Fruit fly (Drosophila melanogaster): ENCODE results near the gene CG8958.

Gene CG8958

DNA sequence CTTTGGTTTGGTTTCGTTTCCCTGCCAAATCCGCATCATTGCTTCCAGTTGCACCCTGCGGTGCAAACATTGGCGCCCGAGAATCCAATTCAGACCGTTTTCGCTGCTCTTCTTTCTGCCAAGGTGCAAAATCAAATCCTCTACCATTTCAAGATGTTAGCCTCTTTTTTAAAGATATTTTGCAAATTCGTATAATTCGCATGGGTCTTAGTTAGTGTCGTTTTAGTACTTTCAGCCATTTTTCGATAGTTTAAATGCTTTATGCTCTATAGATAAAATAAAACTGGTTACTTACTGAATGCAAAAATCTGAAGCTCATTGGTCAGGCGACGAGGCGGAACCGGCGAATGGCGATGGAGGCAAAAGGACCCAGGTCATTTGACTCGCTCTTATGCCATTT is 28.6 kb downstream of the CG8958 start (continued):
- TF ChIP-seq CG32006 (GFP tag; optimal IDR thresholded peaks at IDR 0.05) (no peak), Blimp-1 (GFP tag; optimal IDR thresholded peaks at IDR 0.05) (no peak), net (GFP tag; optimal IDR thresholded peaks at IDR 0.05) (no peak), Lpt (GFP tag; optimal IDR thresholded peaks at IDR 0.05) (no peak), CG8119 (GFP tag; IDR thresholded peaks at IDR 0.05) (no peak), Gug (GFP tag; IDR thresholded peaks at IDR 0.05) (no peak), pdm3 (GFP tag; optimal IDR thresholded peaks at IDR 0.05) (no peak), CG11902 (GFP tag; optimal IDR thresholded peaks at IDR 0.05) (no peak), acj6 (GFP tag; optimal IDR thresholded peaks at IDR 0.05) (no peak), Eip78C (GFP tag) (peak; percentile 73), CG4318 (GFP tag; optimal IDR thresholded peaks at IDR 0.05) (no peak), CG8319 (GFP tag; optimal IDR thresholded peaks at IDR 0.05) (no peak), topi (GFP tag; optimal IDR thresholded peaks at IDR 0.05) (peak; percentile 26), CG6854 (GFP tag; optimal IDR thresholded peaks at IDR 0.05) (no peak), CG1621 (tag; optimal IDR thresholded peaks at IDR 0.05) (no peak), CG31627 (GFP tag; optimal IDR thresholded peaks at IDR 0.05) (peak; percentile 7), spab (GFP tag; optimal IDR thresholded peaks at IDR 0.05) (no peak), Met (GFP tag; optimal IDR thresholded peaks at IDR 0.05) (peak; percentile 49), vri (GFP tag; optimal IDR thresholded peaks at IDR 0.05) (no peak), Hr4 (GFP tag; optimal IDR thresholded peaks at IDR 0.05) (no peak), CG34406 (GFP tag; optimal IDR thresholded peaks at IDR 0.05) (no peak), CG11294 (GFP tag; IDR thresholded peaks at IDR 0.05) (no peak), CG8632 (GFP tag; optimal IDR thresholded peaks at IDR 0.05) (no peak), Sox14 (GFP tag; optimal IDR thresholded peaks at IDR 0.05) (no peak), CG3032 (tag; optimal IDR thresholded peaks at IDR 0.05) (no peak), Hr38 (GFP tag; optimal IDR thresholded peaks at IDR 0.05) (no peak), dac (GFP tag; optimal IDR thresholded peaks at IDR 0.05) (no peak), Sox102F (GFP tag; optimal IDR thresholded peaks at IDR 0.05) (peak; percentile 24), Sox15 (GFP tag; optimal IDR thresholded peaks at IDR 0.05) (no peak)

DNA sequence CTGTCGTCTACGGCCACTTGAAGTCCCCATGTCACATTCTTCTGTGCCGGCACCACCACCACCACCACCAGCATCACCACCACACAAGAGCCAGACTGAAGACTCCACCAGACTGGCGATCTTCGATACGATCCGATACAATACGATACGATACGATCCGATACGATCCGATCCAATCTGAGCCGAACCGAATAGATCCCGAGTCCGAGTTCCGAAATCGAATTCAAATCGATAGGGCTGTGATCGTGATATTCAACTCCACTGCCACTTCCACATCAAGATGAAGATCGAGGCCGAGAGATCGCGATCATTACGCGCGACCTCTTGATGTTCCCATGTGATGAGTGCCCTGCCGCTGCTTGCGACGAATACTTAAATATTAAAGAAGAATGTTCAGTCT is 41.2 kb downstream of the CG8958 start:
- TF ChIP-seq dac (GFP tag; optimal IDR thresholded peaks at IDR 0.05): no peak
- no peak for TF ChIP-seq fd59A (GFP tag; optimal IDR thresholded peaks at IDR 0.05)
- no peak for TF ChIP-seq ss (GFP tag; optimal IDR thresholded peaks at IDR 0.05)
- TF ChIP-seq CG3919 (GFP tag; optimal IDR thresholded peaks at IDR 0.05): no peak
- TF ChIP-seq Sox14 (GFP tag; optimal IDR thresholded peaks at IDR 0.05): no peak
- no peak for TF ChIP-seq Ets96B (tag; optimal IDR thresholded peaks at IDR 0.05)
- TF ChIP-seq svp (GFP tag): no peak
- TF ChIP-seq CG32006 (GFP tag; optimal IDR thresholded peaks at IDR 0.05): no peak
